Worm (Caenorhabditis elegans) whole organism, L4/young adult: ENCODE measurements around the gene bmy-1.

Experiments
- W03F9.2 ChIP-seq: fragments of 150-350 bp; optimal IDR thresholded peaks from 2 replicates; lab custom pipeline; 2014; ENCODE audit warnings: missing biosample characterization, missing genetic modification characterization
- dao-5 ChIP-seq: sonication (generic microtip); optimal IDR thresholded peaks from 2 replicates; lab custom pipeline; 2016; ENCODE audit warnings: missing genotype, missing genetic modification characterization, moderate library complexity, missing compliant biosample characterization
- him-1 ChIP-seq: sonication (generic microtip); optimal IDR thresholded peaks from 2 replicates; lab custom pipeline; 2016; ENCODE audit warnings: missing genotype, missing genetic modification reagents, missing genetic modification characterization, missing compliant biosample characterization

bmy-1 gene

ce11 chrII:5331677-5332303 is 26.7 kb upstream of the bmy-1 start:
- TF ChIP-seq dao-5 = no peak
- no peak for TF ChIP-seq W03F9.2 (tag; lab: Kevin White, UChicago)
- TF ChIP-seq him-1 (tag; lab: Kevin White, UChicago) = no peak

- TF ChIP-seq dao-5 (no peak), W03F9.2 (tag; lab: Kevin White, UChicago) (no peak), him-1 (tag; lab: Kevin White, UChicago) (no peak)
These were observed 26.0 kb upstream of the bmy-1 start for ce11 chrII:5332345-5333124.

DNA sequence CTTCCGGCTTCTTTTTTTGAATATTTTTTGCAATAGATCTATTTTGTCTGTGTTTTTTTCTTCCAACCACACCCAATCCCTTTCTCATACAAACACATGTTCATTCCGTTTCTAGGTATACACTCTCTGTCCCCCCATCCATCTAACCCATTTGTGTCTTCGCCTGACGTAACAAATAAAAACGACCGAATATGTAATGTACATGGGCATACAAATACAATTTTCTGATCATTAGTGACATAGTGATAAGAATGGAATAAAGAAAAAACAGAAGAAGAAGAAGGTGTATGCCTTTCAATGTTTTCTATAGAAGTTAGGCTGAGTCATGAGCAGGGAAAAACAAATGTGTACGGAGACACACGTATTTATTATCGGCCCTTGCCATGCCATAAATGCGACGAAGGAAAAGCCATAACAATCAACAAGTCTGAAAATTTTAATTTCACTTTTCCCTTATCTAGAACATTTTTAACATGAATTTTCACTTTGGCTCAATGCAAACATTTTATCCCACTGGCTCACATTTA is 24.7 kb upstream of the bmy-1 start:
- TF ChIP-seq him-1 (tag; lab: Kevin White, UChicago) = no peak
- no peak for TF ChIP-seq dao-5

DNA sequence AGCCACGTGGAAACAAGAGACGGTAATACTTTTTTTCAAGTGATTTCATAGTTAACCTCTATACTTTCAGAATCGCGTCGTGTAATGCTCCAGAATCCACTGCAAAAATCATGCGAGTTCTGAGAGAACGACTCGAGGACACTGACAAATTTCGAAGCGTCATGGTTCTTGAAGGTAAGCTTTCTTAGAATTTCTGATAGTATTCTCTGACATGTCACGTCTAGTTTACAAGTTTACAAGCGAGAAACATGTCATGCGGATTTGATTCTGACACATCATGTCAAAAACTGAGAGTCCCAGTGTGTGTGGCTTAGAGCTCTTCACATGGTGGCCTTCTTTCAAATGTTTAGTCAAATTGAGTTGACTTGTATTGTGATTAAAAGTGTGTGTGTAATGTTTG is 23.9 kb upstream of the bmy-1 start:
- TF ChIP-seq W03F9.2 (tag; lab: Kevin White, UChicago) (no peak), dao-5 (no peak), him-1 (tag; lab: Kevin White, UChicago) (no peak)

DNA sequence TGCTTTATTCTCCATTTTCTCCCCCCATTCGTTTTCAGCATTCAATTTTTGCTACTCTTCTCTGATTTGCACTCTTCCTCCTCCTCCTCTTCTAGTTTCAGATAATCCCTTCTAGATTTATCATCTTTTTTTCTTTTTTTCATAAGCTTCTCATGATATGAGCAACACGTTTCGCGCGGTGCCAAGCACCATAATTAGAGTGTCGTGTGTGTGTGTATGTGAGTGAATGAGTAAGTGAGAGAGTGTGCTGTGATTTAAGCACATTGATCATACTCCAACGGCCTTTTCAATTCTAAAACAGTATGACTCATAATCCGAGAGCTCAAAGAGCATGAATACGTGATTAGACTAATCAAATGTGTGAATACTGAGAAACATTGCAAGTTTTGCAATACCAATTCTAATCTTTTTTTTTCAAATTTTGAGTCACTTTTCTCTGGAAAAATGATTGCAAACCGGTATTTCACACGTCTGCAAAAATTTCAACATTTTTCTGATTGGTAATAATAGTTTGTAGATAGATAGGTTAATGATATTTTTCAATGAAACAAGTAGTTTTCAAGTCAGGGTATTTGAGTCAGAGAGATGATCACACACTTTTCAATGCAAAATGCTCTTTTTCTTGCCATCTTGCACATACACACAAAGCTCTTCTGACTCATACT is 23.0 kb upstream of the bmy-1 start:
- no peak for TF ChIP-seq him-1 (tag; lab: Kevin White, UChicago)
- no peak for TF ChIP-seq dao-5
- no peak for TF ChIP-seq W03F9.2 (tag; lab: Kevin White, UChicago)

DNA sequence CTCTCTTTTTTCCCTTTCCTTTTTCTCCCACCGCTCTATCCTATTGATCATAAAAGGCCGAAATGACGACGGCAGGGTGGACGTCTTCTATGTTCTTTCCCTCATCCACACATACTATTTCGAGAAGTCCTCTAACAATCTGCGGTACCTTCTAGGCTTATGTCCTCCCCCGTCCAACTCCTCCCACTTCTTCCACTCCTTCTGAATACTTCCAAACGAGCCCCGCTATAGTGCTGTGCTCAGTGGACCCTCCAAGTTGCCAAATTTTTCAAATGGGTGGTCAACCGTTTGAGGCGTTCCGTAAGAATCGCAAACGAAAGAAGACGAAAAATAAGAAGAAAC is 22.5 kb upstream of the bmy-1 start:
- TF ChIP-seq dao-5 = peak; percentile 2
- TF ChIP-seq him-1 (tag; lab: Kevin White, UChicago) = peak; percentile 70
- no peak for TF ChIP-seq W03F9.2 (tag; lab: Kevin White, UChicago)

DNA sequence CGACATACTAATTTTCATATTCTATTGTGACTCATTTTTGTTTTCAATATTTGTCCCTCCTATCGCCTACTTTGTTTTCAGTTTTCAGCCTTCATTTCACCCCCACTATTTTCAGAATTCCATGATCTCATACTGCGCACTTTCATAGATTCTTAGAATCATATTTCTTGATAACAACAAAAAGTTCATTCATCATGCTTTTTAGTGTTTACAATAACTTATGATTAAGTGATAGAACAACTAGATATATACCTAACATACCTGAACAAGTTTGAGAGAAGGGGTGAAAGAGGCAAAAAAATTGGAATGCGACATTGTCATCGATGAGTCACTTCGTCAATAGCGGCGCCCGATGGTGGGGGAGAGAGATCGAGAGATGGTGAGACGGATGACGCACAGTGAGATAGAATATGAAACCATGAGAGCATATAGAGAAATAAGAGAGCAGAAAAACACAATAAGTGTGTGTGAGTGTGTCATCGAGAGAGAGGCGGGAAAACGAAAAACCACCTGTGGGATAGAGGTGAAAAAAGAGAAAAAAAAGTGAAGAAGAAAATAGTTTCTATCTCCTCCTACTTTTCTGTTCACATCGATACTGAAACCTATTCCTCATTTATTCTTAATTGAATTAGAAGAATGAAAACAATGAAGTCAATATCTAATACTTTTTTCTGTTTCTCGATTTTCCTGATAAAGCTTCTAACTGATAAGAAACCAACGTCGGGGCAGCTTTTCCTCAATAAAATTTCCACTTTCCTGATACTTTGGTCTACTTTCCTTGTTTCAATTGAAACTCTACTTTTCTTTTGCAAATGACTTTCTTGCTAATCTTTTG is 21.6 kb upstream of the bmy-1 start:
- TF ChIP-seq him-1 (tag; lab: Kevin White, UChicago) (peak; percentile 40), dao-5 (no peak), W03F9.2 (tag; lab: Kevin White, UChicago) (peak; percentile 12)

DNA sequence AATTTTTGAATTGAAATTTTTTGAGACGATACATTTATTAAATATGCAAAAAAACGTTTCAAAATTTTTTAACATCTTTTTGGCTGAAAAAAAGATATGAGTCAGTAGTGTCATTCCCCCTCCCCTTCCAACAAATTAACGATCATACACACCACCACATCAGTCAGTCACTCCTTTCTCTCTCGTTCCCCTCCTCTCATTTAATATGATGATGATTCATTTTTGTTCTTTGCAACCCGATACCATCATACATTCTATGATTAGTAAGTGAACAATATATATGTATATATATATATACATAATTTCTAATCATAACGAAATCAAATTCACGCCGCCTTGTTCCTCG is 21.0 kb upstream of the bmy-1 start:
- TF ChIP-seq him-1 (tag; lab: Kevin White, UChicago) = no peak
- TF ChIP-seq W03F9.2 (tag; lab: Kevin White, UChicago) = no peak
- TF ChIP-seq dao-5 = no peak

DNA sequence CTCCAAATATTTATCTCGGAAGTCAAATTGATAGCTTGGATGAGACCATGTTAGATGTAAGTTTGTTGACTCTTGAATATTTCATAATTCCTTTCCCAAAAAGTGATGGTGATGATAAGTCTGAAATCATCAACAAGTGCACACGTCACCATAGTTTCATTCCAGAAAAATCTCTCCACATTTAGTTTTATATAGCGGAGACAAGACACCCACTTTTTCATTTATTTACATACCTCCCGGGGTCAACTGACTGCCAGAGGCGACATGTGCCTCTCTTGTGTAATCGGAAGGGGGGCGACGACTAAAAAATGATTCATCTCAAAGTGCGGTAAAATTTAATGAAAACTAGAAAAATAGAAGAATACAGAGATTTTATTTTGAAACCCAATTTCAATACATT is 20.2 kb upstream of the bmy-1 start:
- TF ChIP-seq W03F9.2 (tag; lab: Kevin White, UChicago) (no peak), dao-5 (no peak), him-1 (tag; lab: Kevin White, UChicago) (no peak)

- no peak for TF ChIP-seq him-1 (tag; lab: Kevin White, UChicago)
- no peak for TF ChIP-seq dao-5
- no peak for TF ChIP-seq W03F9.2 (tag; lab: Kevin White, UChicago)
These were observed 18.9 kb upstream of the bmy-1 start for ce11 chrII:5339547-5339946.

- TF ChIP-seq W03F9.2 (tag; lab: Kevin White, UChicago) = no peak
- TF ChIP-seq him-1 (tag; lab: Kevin White, UChicago) = peak; percentile 60
- TF ChIP-seq dao-5 = no peak
These were observed 17.6 kb upstream of the bmy-1 start for ce11 chrII:5340672-5341568.

- TF ChIP-seq him-1 (tag; lab: Kevin White, UChicago) (no peak), W03F9.2 (tag; lab: Kevin White, UChicago) (no peak), dao-5 (no peak)
These were observed 16.9 kb upstream of the bmy-1 start for ce11 chrII:5341573-5341972.
